Worm (Caenorhabditis elegans) whole organism, late embryonic: ENCODE results near the gene F52E1.2.
A peak's percentile ranks its signal among the peaks of the same experiment; 100 is the strongest.

Experiments used
- T23F11.4 ChIP-seq: fragments of 200-800 bp; sonication (Bioruptor generic); optimal IDR thresholded peaks from 2 replicates; lab custom pipeline; 2018; ENCODE audit warnings: mild to moderate bottlenecking, missing genetic modification characterization, missing compliant biosample characterization
- ama-1 ChIP-seq: fragments of 150-350 bp; optimal IDR thresholded peaks from 2 replicates; lab custom pipeline; 2014
- ceh-14 ChIP-seq: sonication (generic microtip); optimal IDR thresholded peaks from 2 replicates; lab custom pipeline; 2016; ENCODE audit warnings: missing genotype, missing genetic modification characterization, missing compliant biosample characterization
- ceh-19 ChIP-seq: fragments of 200-800 bp; sonication (Bioruptor generic); optimal IDR thresholded peaks from 2 replicates; lab custom pipeline; 2018; ENCODE audit warnings: mild to moderate bottlenecking, missing genetic modification characterization, missing compliant biosample characterization
- ceh-22 ChIP-seq: sonication (generic microtip); optimal IDR thresholded peaks from 2 replicates; lab custom pipeline; 2017; ENCODE audit warnings: missing biosample characterization, missing genetic modification characterization
- ceh-30 ChIP-seq: fragments of 150-350 bp; optimal IDR thresholded peaks from 2 replicates; lab custom pipeline; 2014; ENCODE audit warnings: missing biosample characterization, missing genetic modification characterization
- ceh-31 ChIP-seq: sonication (generic microtip); optimal IDR thresholded peaks from 2 replicates; lab custom pipeline; 2016; ENCODE audit warnings: missing genetic modification characterization, missing compliant biosample characterization
- ceh-34 ChIP-seq: sonication (generic microtip); optimal IDR thresholded peaks from 2 replicates; lab custom pipeline; 2016; ENCODE audit warnings: mild to moderate bottlenecking, missing genetic modification characterization, missing compliant biosample characterization
- ceh-48 ChIP-seq: sonication (generic microtip); optimal IDR thresholded peaks from 2 replicates; lab custom pipeline; 2016; ENCODE audit warnings: missing genetic modification characterization, inconsistent platforms, missing compliant biosample characterization
- ceh-6 ChIP-seq: fragments of 200-800 bp; sonication (Bioruptor generic); optimal IDR thresholded peaks from 2 replicates; lab custom pipeline; 2018; ENCODE audit warnings: mild to moderate bottlenecking, missing genetic modification characterization, missing compliant biosample characterization
- elt-2 ChIP-seq: sonication (generic microtip); optimal IDR thresholded peaks from 2 replicates; lab custom pipeline; 2016; ENCODE audit warnings: missing genetic modification reagents, missing genetic modification characterization, missing compliant biosample characterization
- fax-1 ChIP-seq: sonication (generic microtip); optimal IDR thresholded peaks from 2 replicates; lab custom pipeline; 2016; ENCODE audit warnings: missing genotype, missing genetic modification characterization, missing compliant biosample characterization
- hlh-13 ChIP-seq: fragments of 200-800 bp; sonication (Bioruptor generic); optimal IDR thresholded peaks from 2 replicates; lab custom pipeline; 2018; ENCODE audit warnings: mild to moderate bottlenecking, missing genetic modification characterization, missing compliant biosample characterization
- hlh-6 ChIP-seq: sonication (generic microtip); optimal IDR thresholded peaks from 2 replicates; lab custom pipeline; 2016; ENCODE audit warnings: missing genotype, missing genetic modification characterization, missing compliant biosample characterization
- hlh-8 ChIP-seq: sonication (generic microtip); optimal IDR thresholded peaks from 2 replicates; lab custom pipeline; 2016; ENCODE audit warnings: missing genotype, missing genetic modification characterization, missing compliant biosample characterization
- lin-11 ChIP-seq: fragments of 200-800 bp; sonication (Bioruptor generic); optimal IDR thresholded peaks from 2 replicates; lab custom pipeline; 2018; ENCODE audit warnings: mild to moderate bottlenecking, missing genetic modification characterization, missing compliant biosample characterization
- mec-3 ChIP-seq: sonication (generic microtip); optimal IDR thresholded peaks from 2 replicates; lab custom pipeline; 2016; ENCODE audit warnings: borderline replicate concordance, missing genetic modification characterization, missing compliant biosample characterization
- nhr-11 ChIP-seq: fragments of 150-350 bp; optimal IDR thresholded peaks from 2 replicates; lab custom pipeline; 2014; ENCODE audit warnings: missing biosample characterization, missing genetic modification characterization
- pag-3 ChIP-seq: sonication (generic microtip); optimal IDR thresholded peaks from 2 replicates; lab custom pipeline; 2016; ENCODE audit warnings: missing compliant biosample characterization, missing genetic modification characterization, borderline replicate concordance
- pha-2 ChIP-seq: sonication (generic microtip); optimal IDR thresholded peaks from 2 replicates; lab custom pipeline; 2017; ENCODE audit warnings: mild to moderate bottlenecking, missing genetic modification characterization, missing compliant biosample characterization
- ref-2 ChIP-seq: sonication (generic microtip); optimal IDR thresholded peaks from 2 replicates; lab custom pipeline; 2016; ENCODE audit warnings: missing genetic modification characterization, missing compliant biosample characterization
- rnt-1 ChIP-seq: sonication (generic microtip); optimal IDR thresholded peaks from 2 replicates; lab custom pipeline; 2016; ENCODE audit warnings: missing genetic modification characterization, missing compliant biosample characterization
- sdc-2 ChIP-seq: sonication (generic microtip); optimal IDR thresholded peaks from 2 replicates; lab custom pipeline; 2016; ENCODE audit warnings: missing genotype, missing genetic modification characterization, missing compliant biosample characterization
- sox-2 ChIP-seq: fragments of 200-800 bp; sonication (Bioruptor generic); IDR thresholded peaks from 2 replicates; pipeline ENCODE4 v1.3.6; 2022; ENCODE audit warnings: missing genetic modification reagents, missing genetic modification characterization, missing compliant biosample characterization
- sox-4 ChIP-seq: sonication (generic microtip); optimal IDR thresholded peaks from 2 replicates; lab custom pipeline; 2017; ENCODE audit warnings: mild to moderate bottlenecking, missing genetic modification characterization, inconsistent platforms, missing compliant biosample characterization
- syd-9 ChIP-seq: sonication (generic microtip); optimal IDR thresholded peaks from 2 replicates; lab custom pipeline; 2016; ENCODE audit warnings: mild to moderate bottlenecking, missing genetic modification characterization, moderate library complexity, missing compliant biosample characterization
- tbx-7 ChIP-seq: sonication (generic microtip); optimal IDR thresholded peaks from 2 replicates; lab custom pipeline; 2016; ENCODE audit warnings: missing genotype, missing genetic modification characterization, missing compliant biosample characterization
- ttx-3 ChIP-seq: sonication (generic microtip); optimal IDR thresholded peaks from 2 replicates; lab custom pipeline; 2016; ENCODE audit warnings: missing genetic modification reagents, missing genetic modification characterization, missing compliant biosample characterization
- unc-3 ChIP-seq, 2 experiments: fragments of 200-800 bp in 1 of 2; sonication (Bioruptor generic) in 1 of 2; sonication (generic microtip) in 1 of 2; conservative IDR thresholded peaks in 1 of 2; optimal IDR thresholded peaks in 1 of 2; 2 replicates each; pipeline versions ENCODE4 v1.3.6 to Lab custom; 2016 to 2022; ENCODE audit warnings: missing compliant biosample characterization in 2 of 2, missing genetic modification characterization in 2 of 2, missing genetic modification reagents in 1 of 2
- unc-42 ChIP-seq: sonication (generic microtip); optimal IDR thresholded peaks from 2 replicates; lab custom pipeline; 2016; ENCODE audit warnings: missing genotype, missing genetic modification characterization, missing compliant biosample characterization
- unc-55 ChIP-seq: sonication (generic microtip); optimal IDR thresholded peaks from 2 replicates; lab custom pipeline; 2017; ENCODE audit warnings: missing biosample characterization, missing genetic modification reagents, missing genetic modification characterization
- unc-86 ChIP-seq: sonication (generic microtip); optimal IDR thresholded peaks from 2 replicates; lab custom pipeline; 2016; ENCODE audit warnings: missing genetic modification characterization, missing compliant biosample characterization
- zip-5 ChIP-seq: sonication (generic microtip); optimal IDR thresholded peaks from 2 replicates; lab custom pipeline; 2016; ENCODE audit warnings: missing genetic modification characterization, missing compliant biosample characterization
- ztf-16 ChIP-seq: sonication (generic microtip); optimal IDR thresholded peaks from 2 replicates; lab custom pipeline; 2017; ENCODE audit warnings: missing genetic modification characterization, missing compliant biosample characterization

Gene F52E1.2

DNA sequence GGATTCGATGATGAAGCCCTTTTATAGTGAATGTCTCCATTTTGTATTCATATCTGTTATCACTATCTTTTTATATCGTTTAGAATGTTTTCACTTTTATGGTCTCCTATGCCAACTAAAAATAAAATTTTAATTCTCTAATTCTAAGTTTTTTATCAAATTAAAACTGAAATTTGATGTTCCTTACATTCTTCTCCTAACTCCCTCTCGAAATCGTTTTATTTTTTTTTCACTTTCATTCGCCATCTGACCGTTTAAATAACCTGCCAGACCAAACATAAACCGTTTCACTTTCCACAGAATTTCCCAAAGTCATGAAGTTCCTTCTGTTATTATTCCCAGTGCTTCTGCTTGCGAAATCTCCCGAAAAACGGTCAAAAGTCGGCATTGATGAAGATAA is 31.2 kb upstream of the F52E1.2 start, which contains the start of gene F52E1.5:
Gene F52E1.5 (plus strand): TSS at position 301 of the 400 bp plus-strand sequence.
- TF ChIP-seq unc-86 (tag; lab: Kevin White, UChicago) (no peak), elt-2 (tag; lab: Kevin White, UChicago) (no peak), ceh-22 (tag; lab: Kevin White, UChicago) (no peak), lin-11 (tag; lab: Kevin White, UChicago) (no peak), ceh-34 (tag; lab: Kevin White, UChicago) (no peak), rnt-1 (tag; lab: Kevin White, UChicago) (no peak), ceh-31 (no peak), ceh-30 (tag; lab: Kevin White, UChicago) (no peak), unc-55 (no peak), T23F11.4 (GFP tag; lab: Kevin White, UChicago) (no peak), sox-2 (GFP tag; lab: Robert Waterston, UW) (no peak), mec-3 (no peak), fax-1 (tag; lab: Kevin White, UChicago) (no peak)

- TF ChIP-seq ceh-14 (tag; lab: Kevin White, UChicago) (no peak), hlh-8 (tag; lab: Kevin White, UChicago) (no peak), ama-1 (no peak), syd-9 (tag; lab: Kevin White, UChicago) (no peak), ceh-19 (GFP tag; lab: Kevin White, UChicago) (no peak), T23F11.4 (GFP tag; lab: Kevin White, UChicago) (no peak), tbx-7 (tag; lab: Kevin White, UChicago) (no peak), ceh-31 (no peak), ztf-16 (tag; lab: Kevin White, UChicago) (no peak), unc-3 (GFP tag; conservative IDR thresholded peaks at IDR 0.05; lab: Robert Waterston, UW) (no peak), unc-3 (tag; optimal IDR thresholded peaks at IDR 0.05; lab: Kevin White, UChicago) (no peak), rnt-1 (tag; lab: Kevin White, UChicago) (no peak), ref-2 (tag; lab: Kevin White, UChicago) (no peak), sox-4 (no peak), zip-5 (tag; lab: Kevin White, UChicago) (no peak), ceh-48 (tag; lab: Kevin White, UChicago) (no peak), hlh-6 (tag; lab: Kevin White, UChicago) (no peak), sox-2 (GFP tag; lab: Robert Waterston, UW) (no peak)
Measured at ce11 chrV:8380076-8380475, 30.3 kb upstream of the F52E1.2 start.

DNA sequence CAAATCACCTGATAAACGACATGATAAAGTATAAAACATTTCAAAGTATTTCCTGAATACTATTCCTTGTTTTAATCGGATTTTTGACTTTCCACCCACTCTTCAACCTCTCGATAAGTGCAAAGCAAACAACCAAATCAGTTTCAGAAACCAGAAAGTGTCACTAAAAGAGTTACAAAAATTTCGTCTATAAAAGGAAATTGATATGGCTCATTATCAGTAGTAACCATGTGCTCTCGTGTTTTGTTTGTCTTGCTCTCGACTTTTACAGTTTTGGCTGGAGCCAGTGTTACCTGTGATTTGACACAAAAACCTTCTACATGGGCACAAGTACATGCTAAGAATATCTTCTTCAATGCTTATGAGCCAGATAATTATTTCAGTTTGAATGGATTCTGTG is 26.7 kb upstream of the F52E1.2 start, which contains the start of gene F52E1.14:
Gene F52E1.14 (plus strand): TSS at position 207 of the 400 bp plus-strand sequence.
- peak; percentile 29 for TF ChIP-seq elt-2 (tag; lab: Kevin White, UChicago)
- no peak for TF ChIP-seq pag-3 (tag; lab: Kevin White, UChicago)
- TF ChIP-seq, all 69 proteins: peak for 1

ce11 chrV:8384809-8385208 is 25.6 kb upstream of the F52E1.2 start:
- TF ChIP-seq nhr-11 (tag; lab: Kevin White, UChicago) (no peak), mec-3 (no peak), sdc-2 (tag; lab: Kevin White, UChicago) (no peak), pha-2 (tag; lab: Kevin White, UChicago) (no peak), fax-1 (tag; lab: Kevin White, UChicago) (no peak), ttx-3 (no peak), hlh-13 (GFP tag; lab: Kevin White, UChicago) (no peak), unc-42 (tag; lab: Kevin White, UChicago) (no peak), ceh-6 (GFP tag; lab: Kevin White, UChicago) (no peak)
